Worm (Caenorhabditis elegans): ENCODE measurements around the gene scl-23.
"Not testable (repeated sequence)": the region's sequence is repeated elsewhere in the genome, so short reads cannot be mapped to it uniquely, and the experiment has no call there.

Gene scl-23

DNA sequence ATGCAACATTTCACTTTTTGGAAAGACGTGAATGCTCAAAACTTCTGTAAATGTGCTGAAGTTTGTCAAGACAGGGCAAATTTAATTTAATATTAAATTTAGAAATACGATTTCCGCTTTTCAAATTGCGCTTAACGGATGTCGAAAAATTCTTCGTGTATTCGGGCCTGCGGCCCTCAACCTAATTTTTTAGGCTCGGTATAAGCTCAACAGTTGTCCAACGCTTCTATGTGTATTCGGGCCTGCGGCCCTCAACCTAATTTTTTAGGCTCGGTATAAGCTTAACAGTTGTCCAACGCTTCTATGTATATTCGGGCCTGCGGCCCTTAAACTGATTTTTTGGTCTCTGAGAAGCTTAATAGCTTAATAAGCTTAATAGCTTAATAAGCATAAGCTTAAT is 28.9 kb upstream of the scl-23 start:
- TF ChIP-seq nfya-1 (tag; optimal IDR thresholded peaks at IDR 0.05) (no peak), pha-2 (tag; optimal IDR thresholded peaks at IDR 0.05) (no peak), pat-9 (tag; optimal IDR thresholded peaks at IDR 0.05) (no peak), lim-6 (tag; optimal IDR thresholded peaks at IDR 0.05) (no peak), ceh-31 (tag; optimal IDR thresholded peaks at IDR 0.05) (no peak), syd-9 (tag; optimal IDR thresholded peaks at IDR 0.05) (no peak), hlh-6 (tag; optimal IDR thresholded peaks at IDR 0.05) (no peak), K02D7.2 (tag; optimal IDR thresholded peaks at IDR 0.05) (no peak), ceh-2 (tag; optimal IDR thresholded peaks at IDR 0.05) (no peak), mec-3 (tag; optimal IDR thresholded peaks at IDR 0.05; ENCODE audit: borderline replicate concordance) (no peak)

DNA sequence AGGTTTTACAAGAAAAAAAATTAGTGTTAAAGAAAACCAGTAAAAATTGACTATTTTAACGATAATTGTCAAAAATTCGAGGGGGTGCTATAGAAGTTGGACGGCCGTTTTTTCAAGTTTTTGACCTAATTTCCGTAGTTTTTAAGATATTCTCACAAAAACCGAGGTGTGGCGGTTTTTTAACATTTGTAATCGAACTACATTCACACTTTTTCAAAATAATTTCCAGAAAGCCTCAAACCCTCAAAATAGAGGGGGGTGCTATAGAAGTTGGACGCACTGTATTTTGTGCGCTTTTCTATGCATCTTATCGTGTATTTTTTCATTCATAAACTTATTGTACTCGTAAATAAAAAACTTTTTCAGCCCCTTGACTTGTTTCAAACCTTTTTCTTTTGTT is 21.5 kb upstream of the scl-23 start, which contains the start of gene F29C4.4:
F29C4.4 (plus strand) TSS at position 301 of the 400 bp plus-strand sequence.
- TF ChIP-seq ceh-24, ceh-34, pros-1 (tag; optimal IDR thresholded peaks at IDR 0.05): not testable (repeated sequence)

DNA sequence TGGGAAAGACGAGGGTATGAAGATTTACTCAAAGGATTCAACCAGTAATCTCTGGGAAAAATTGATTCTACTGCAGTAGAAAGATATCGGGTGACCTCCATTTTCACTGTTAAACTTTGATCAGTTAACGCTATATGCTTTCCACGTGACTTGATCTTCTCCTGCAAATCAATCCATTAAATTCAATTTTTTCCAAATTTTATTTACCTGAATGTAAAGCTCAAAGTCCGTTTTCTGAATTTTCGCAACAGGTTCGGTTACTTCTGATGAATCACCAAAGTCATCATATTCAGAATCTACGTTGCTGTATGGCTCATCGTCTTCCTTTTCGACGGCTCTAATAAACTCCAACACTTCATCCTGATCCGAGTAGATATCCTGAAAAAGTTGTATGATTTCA is 19.4 kb upstream of the scl-23 start, which contains the start of gene B0545.4:
B0545.4 (minus strand) TSS at position 101 of the 400 bp plus-strand sequence.
- TF ChIP-seq ceh-48 (tag; optimal IDR thresholded peaks at IDR 0.05), result no peak
- TF ChIP-seq zip-5 (tag; optimal IDR thresholded peaks at IDR 0.05), result no peak
- no peak for TF ChIP-seq tbx-7 (tag; optimal IDR thresholded peaks at IDR 0.05)
- no peak for TF ChIP-seq lim-6 (tag; optimal IDR thresholded peaks at IDR 0.05)
- TF ChIP-seq ref-2 (tag; optimal IDR thresholded peaks at IDR 0.05), result no peak
- no peak for TF ChIP-seq dve-1 (tag; optimal IDR thresholded peaks at IDR 0.05)
- no peak for TF ChIP-seq pros-1 (tag; optimal IDR thresholded peaks at IDR 0.05)
- TF ChIP-seq C08G9.2 (tag; optimal IDR thresholded peaks at IDR 0.05), result no peak
- no peak for TF ChIP-seq nhr-232 (tag; optimal IDR thresholded peaks at IDR 0.05)
- TF ChIP-seq hlh-15 (tag; optimal IDR thresholded peaks at IDR 0.05), result no peak
- no peak for TF ChIP-seq hlh-8 (tag; optimal IDR thresholded peaks at IDR 0.05)
- no peak for TF ChIP-seq pat-9 (tag; optimal IDR thresholded peaks at IDR 0.05)
- TF ChIP-seq che-1 (tag; optimal IDR thresholded peaks at IDR 0.05), result no peak
- no peak for TF ChIP-seq tbx-2 (tag; optimal IDR thresholded peaks at IDR 0.05)
- TF ChIP-seq ceh-14 (tag; optimal IDR thresholded peaks at IDR 0.05), result no peak
- no peak for TF ChIP-seq nhr-11 (tag; optimal IDR thresholded peaks at IDR 0.05)
- no peak for TF ChIP-seq npax-4 (tag; optimal IDR thresholded peaks at IDR 0.05)
- TF ChIP-seq ceh-31 (tag; optimal IDR thresholded peaks at IDR 0.05), result no peak
- no peak for TF ChIP-seq pha-2 (tag; optimal IDR thresholded peaks at IDR 0.05)
- TF ChIP-seq fkh-6 (tag; optimal IDR thresholded peaks at IDR 0.05), result no peak

DNA sequence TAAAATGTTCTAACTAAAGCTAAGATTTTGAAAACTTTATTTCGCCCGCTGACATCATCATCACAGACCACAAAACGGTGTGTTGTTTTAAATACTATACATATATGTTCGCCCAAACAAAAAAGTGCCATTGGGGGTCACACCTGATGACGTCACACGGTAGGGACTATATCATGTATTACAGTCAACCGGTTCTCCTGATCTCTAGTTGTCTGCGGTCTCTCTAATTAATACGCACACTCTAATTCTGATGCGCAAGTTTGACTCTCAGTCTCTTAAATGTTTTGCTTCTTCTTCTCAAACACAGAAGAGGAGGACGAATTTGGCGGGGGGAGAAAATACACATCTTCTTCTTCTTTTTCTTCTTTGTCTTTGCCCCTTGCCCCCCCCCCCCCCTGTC is 13.0 kb upstream of the scl-23 start:
- TF ChIP-seq eyg-1 (tag; optimal IDR thresholded peaks at IDR 0.05) (no peak), nfya-1 (tag; optimal IDR thresholded peaks at IDR 0.05) (no peak), fkh-10 (GFP tag; optimal IDR thresholded peaks at IDR 0.05) (no peak), odd-2 (tag; optimal IDR thresholded peaks at IDR 0.05) (no peak), ceh-22 (tag; optimal IDR thresholded peaks at IDR 0.05) (no peak), ceh-30 (tag; optimal IDR thresholded peaks at IDR 0.05) (no peak), K02D7.2 (tag; optimal IDR thresholded peaks at IDR 0.05) (no peak), pat-9 (tag; optimal IDR thresholded peaks at IDR 0.05) (no peak), C38D4.7 (GFP tag; optimal IDR thresholded peaks at IDR 0.05) (no peak), ztf-16 (tag; optimal IDR thresholded peaks at IDR 0.05) (no peak), unc-3 (GFP tag; conservative IDR thresholded peaks at IDR 0.05) (no peak), unc-3 (tag; optimal IDR thresholded peaks at IDR 0.05) (no peak), unc-55 (GFP tag; optimal IDR thresholded peaks at IDR 0.05) (no peak), hlh-15 (tag; optimal IDR thresholded peaks at IDR 0.05) (no peak), ceh-6 (GFP tag; optimal IDR thresholded peaks at IDR 0.05) (no peak), T23F11.4 (GFP tag; optimal IDR thresholded peaks at IDR 0.05) (no peak), pax-1 (tag; optimal IDR thresholded peaks at IDR 0.05) (no peak), pha-4 (tag; optimal IDR thresholded peaks at IDR 0.05) (no peak), ahr-1 (tag; optimal IDR thresholded peaks at IDR 0.05) (no peak), unc-42 (tag; optimal IDR thresholded peaks at IDR 0.05) (no peak), hlh-30 (tag; optimal IDR thresholded peaks at IDR 0.05; ENCODE audit: insufficient read depth) (no peak)

All from whole organism, late embryonic.